Worm (Caenorhabditis elegans) whole organism, midembryonic: ENCODE data around the gene col-142.
A peak's percentile ranks its signal among the peaks of the same experiment; 100 is the strongest.

ENCODE experiments used
- T22C8.4 ChIP-seq: fragments of 200-800 bp; sonication (Bioruptor generic); IDR thresholded peaks from 2 replicates; pipeline ENCODE4 v1.3.6; 2022; ENCODE audit warnings: missing genetic modification characterization, missing compliant biosample characterization
- cog-1 ChIP-seq: sonication (generic microtip); optimal IDR thresholded peaks from 2 replicates; lab custom pipeline; 2016; ENCODE audit warnings: missing genetic modification characterization, missing compliant biosample characterization
- flt-1 ChIP-seq: fragments of 200-800 bp; sonication (Bioruptor generic); IDR thresholded peaks from 2 replicates; pipeline ENCODE4 v1.3.6; 2022; ENCODE audit warnings: missing genetic modification characterization, missing compliant biosample characterization
- klf-2 ChIP-seq: fragments of 200-800 bp; sonication (Bioruptor generic); conservative IDR thresholded peaks from 2 replicates; pipeline ENCODE4 v1.3.6; 2022; ENCODE audit warnings: missing genetic modification reagents, missing genetic modification characterization, missing compliant biosample characterization
- med-1 ChIP-seq: sonication (generic microtip); optimal IDR thresholded peaks from 2 replicates; lab custom pipeline; 2017; ENCODE audit warnings: missing genetic modification characterization, mild to moderate bottlenecking, missing compliant biosample characterization, antibody characterized with exemption, missing genetic modification reagents; ENCODE audit not compliant: insufficient read depth
- ref-1 ChIP-seq: fragments of 200-800 bp; sonication (Bioruptor generic); conservative IDR thresholded peaks from 2 replicates; pipeline ENCODE4 v1.3.6; 2022; ENCODE audit warnings: missing genetic modification reagents, missing genetic modification characterization, missing compliant biosample characterization
- tab-1 ChIP-seq: fragments of 200-800 bp; sonication (Bioruptor generic); IDR thresholded peaks from 2 replicates; pipeline ENCODE4 v1.3.6; 2022; ENCODE audit warnings: missing genetic modification characterization, missing compliant biosample characterization
- ztf-23 ChIP-seq: fragments of 200-800 bp; sonication (Bioruptor generic); IDR thresholded peaks from 2 replicates; pipeline ENCODE4 v1.3.6; 2022; ENCODE audit warnings: missing genetic modification reagents, missing genetic modification characterization, missing compliant biosample characterization
- ztf-29 ChIP-seq: fragments of 200-800 bp; sonication (Bioruptor generic); IDR thresholded peaks from 2 replicates; pipeline ENCODE4 v1.3.6; 2022; ENCODE audit warnings: missing genetic modification reagents, missing genetic modification characterization, missing compliant biosample characterization

col-142 gene

DNA sequence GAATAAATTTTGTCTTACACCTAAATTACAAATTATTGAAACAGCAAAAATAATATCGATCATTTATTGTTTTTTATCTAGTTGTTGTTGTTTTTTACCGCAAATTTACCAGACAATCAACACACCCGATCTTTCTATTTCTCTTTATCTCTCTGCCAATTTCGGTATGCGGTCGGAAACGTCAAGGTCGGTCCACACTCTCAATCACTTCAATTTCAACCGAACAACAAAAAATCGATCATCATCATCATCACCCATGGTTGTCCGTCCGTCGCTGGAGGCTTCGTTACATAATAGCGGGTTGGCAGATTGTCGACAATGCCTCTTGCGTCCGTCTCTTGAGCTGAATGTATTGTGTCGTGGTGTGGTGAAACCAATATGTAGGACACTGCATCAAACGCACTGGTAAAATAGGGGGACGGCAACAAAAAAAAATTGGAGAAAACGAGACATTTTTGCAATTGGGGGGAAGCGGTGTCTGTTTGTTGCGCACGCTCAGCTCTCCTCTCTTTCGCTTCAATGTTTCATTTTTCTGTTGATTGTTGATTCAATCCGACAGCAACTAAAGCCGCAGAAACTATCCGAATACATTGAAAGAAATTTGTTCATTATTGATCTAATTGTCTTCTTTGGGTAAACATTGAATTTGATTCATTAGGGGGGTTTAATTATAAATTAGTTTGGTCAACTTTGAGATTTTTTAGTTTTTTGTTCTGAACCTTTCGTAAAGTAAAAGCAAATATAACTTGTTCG is 46.0 kb downstream of the col-142 start:
- TF ChIP-seq flt-1 (GFP tag; lab: Robert Waterston, UW) (no peak), T22C8.4 (no peak), ztf-29 (GFP tag; lab: Robert Waterston, UW) (0 out of 2 replicates have a peak, but pooled peaks have one; percentile 14)

DNA sequence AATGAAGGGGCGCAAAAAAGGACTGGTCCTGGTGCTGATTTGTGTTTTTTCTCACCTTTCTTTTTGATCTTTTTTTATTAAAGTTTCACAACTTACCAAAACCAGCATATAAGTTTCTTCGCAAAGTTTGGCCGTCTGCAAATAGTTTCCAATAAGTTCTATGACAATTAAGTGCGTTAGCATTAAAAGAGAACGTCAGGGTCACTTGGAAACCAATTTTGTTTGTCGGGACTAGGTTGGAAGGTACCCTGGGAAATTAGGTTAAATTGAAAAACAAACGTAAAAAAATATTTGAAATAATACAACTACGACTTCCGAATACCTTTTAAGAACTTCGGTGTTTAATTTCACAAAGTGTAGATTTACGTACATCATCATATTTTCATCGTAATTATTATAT is 47.6 kb downstream of the col-142 start:
- TF ChIP-seq klf-2 (GFP tag; lab: Robert Waterston, UW), result no peak

DNA sequence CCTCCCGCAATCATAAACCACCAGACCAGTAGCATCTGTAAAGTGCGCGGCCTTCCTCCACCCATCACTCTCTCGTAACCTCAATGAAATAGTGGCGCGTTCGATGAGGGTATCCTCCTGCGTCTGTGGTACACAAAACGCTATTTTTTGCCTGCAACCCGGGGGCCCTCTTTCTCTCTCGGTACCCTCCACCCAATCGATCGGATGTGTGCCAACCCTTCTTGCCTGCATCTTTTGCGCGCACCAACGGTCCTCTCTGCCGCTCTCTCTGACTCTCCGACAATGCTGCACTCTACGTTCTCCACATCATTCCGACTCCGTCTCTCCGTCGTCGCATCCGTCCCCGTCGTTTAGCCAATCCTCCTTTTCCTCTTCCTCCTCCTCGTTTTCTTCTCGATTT is 48.5 kb downstream of the col-142 start:
- TF ChIP-seq tab-1 (GFP tag; lab: Robert Waterston, UW) (0 out of 2 replicates have a peak, but pooled peaks have one; percentile 32), klf-2 (GFP tag; lab: Robert Waterston, UW) (no peak), ztf-23 (GFP tag; lab: Robert Waterston, UW) (peak; percentile 58; the same call in 1 of the 2 replicates), T22C8.4 (peak; percentile 93), cog-1 (tag; lab: Kevin White, UChicago) (peak; percentile 69), med-1 (GFP tag; lab: Kevin White, UChicago) (no peak), ztf-29 (GFP tag; lab: Robert Waterston, UW) (no peak), flt-1 (GFP tag; lab: Robert Waterston, UW) (peak; percentile 67; the same call in 1 of the 2 replicates), ref-1 (GFP tag; lab: Robert Waterston, UW) (no peak)

DNA sequence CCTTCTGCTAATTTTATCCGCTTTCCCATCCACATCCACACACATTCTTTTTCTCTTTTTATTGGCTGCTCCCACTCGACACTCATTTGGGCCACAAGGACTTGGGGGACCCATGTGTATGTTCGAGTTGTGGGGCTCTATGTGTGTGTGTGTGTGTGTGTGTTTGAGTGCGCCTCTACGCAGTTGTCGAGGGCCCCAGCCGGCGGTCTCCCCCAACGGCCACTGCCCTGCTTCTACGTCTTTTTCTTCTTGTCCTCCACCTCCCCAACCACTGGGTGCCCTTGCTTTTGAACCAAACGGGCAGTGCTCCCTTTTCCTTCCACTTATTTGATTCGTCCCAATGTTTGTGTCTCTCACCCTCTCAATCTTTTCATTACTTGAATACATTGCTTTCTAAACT is 49.6 kb downstream of the col-142 start:
- TF ChIP-seq med-1 (GFP tag; lab: Kevin White, UChicago) (no peak), ztf-23 (GFP tag; lab: Robert Waterston, UW) (no peak), klf-2 (GFP tag; lab: Robert Waterston, UW) (peak; percentile 41; the same call in 1 of the 2 replicates), ztf-29 (GFP tag; lab: Robert Waterston, UW) (no peak), flt-1 (GFP tag; lab: Robert Waterston, UW) (peak; percentile 60; the same call in 1 of the 2 replicates), tab-1 (GFP tag; lab: Robert Waterston, UW) (peak; percentile 71), cog-1 (tag; lab: Kevin White, UChicago) (no peak), T22C8.4 (no peak)

DNA sequence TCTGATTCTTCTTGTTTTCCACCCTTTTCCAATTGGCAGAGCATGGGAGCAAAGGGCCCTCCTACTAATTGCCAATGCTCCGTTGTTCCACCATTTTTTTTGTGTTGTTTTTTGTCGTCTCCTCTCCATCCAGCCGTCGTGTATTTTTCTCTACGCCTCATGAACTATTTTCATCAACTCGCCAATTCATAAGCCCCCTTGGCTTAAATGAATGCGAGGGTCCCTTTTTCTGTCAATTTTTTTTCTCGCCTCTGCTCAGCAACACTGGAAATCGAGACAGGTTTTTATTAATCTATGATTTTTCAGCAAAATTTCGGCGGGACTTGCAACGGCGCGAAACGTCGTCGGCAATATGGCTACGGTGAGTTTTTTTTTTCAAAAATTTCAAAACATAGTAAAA is 50.1 kb downstream of the col-142 start, which contains the start of gene unc-70:
TSS of gene unc-70 (plus strand) at position 301 of the 400 bp plus-strand sequence.
- TF ChIP-seq tab-1 (GFP tag; lab: Robert Waterston, UW) (no peak), T22C8.4 (no peak), ztf-23 (GFP tag; lab: Robert Waterston, UW) (no peak), med-1 (GFP tag; lab: Kevin White, UChicago) (no peak), ref-1 (GFP tag; lab: Robert Waterston, UW) (no peak), flt-1 (GFP tag; lab: Robert Waterston, UW) (no peak), ztf-29 (GFP tag; lab: Robert Waterston, UW) (no peak), klf-2 (GFP tag; lab: Robert Waterston, UW) (no peak)

DNA sequence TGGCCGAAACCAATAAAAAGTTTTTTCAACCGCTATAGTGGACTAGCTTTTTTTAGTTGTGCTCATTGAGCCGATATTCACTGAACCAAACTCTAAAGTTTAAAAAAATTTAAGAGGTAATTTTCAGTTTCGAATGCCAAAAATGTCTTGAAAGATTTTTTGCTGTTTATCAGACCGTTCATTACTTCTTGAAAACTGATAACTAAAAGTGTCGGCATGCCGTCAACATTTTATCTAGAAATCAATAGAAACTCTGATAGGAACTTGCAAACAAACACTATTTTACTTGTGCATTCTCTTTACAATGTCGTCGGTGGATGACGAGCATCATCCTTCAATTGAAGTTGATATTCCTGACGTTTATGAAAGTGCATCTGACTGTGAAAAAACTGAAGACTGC is 50.8 kb downstream of the col-142 start:
- TF ChIP-seq med-1 (GFP tag; lab: Kevin White, UChicago) (no peak), klf-2 (GFP tag; lab: Robert Waterston, UW) (no peak), ztf-29 (GFP tag; lab: Robert Waterston, UW) (no peak), cog-1 (tag; lab: Kevin White, UChicago) (no peak), tab-1 (GFP tag; lab: Robert Waterston, UW) (no peak), ztf-23 (GFP tag; lab: Robert Waterston, UW) (no peak), ref-1 (GFP tag; lab: Robert Waterston, UW) (no peak), T22C8.4 (no peak), flt-1 (GFP tag; lab: Robert Waterston, UW) (no peak)
